Worm (Caenorhabditis elegans): ENCODE data around the gene rhr-1.

rhr-1 gene

ce11 chrV:5427860-5428259 lies at the start of gene rhr-1:
TSS of gene rhr-1 (plus strand) at chrV:5428160.
- TF ChIP-seq mes-2 (tag; optimal IDR thresholded peaks at IDR 0.05; ENCODE audit: poor library complexity, severe bottlenecking) (no peak), dmd-6 (GFP tag; IDR thresholded peaks at IDR 0.05) (peak; percentile 18; the same call in 1 of the 2 replicates), daf-16 (GFP tag; optimal IDR thresholded peaks at IDR 0.05) (no peak), daf-16 (tag; optimal IDR thresholded peaks at IDR 0.05) (peak; percentile 50), nhr-28 (tag; optimal IDR thresholded peaks at IDR 0.05) (peak; percentile 19), ctbp-1 (GFP tag; IDR thresholded peaks at IDR 0.05) (no peak)

- TF ChIP-seq ceh-44 (GFP tag; IDR thresholded peaks at IDR 0.05) (no peak), unc-62 (GFP tag; optimal IDR thresholded peaks at IDR 0.05 in 1 of 2) (peak in 1 of 2 experiments; percentile 94), unc-62 (tag; optimal IDR thresholded peaks at IDR 0.05) (no peak), nhr-237 (tag; optimal IDR thresholded peaks at IDR 0.05) (no peak), unc-130 (GFP tag; optimal IDR thresholded peaks at IDR 0.05) (no peak), tra-1 (GFP tag; IDR thresholded peaks at IDR 0.05) (no peak), mxl-3 (GFP tag; optimal IDR thresholded peaks at IDR 0.05) (peak; percentile 25), ZK546.5 (tag; optimal IDR thresholded peaks at IDR 0.05) (no peak), aha-1 (tag) (peak; percentile 3)
Measured at ce11 chrV:5385914-5386493, 42.0 kb upstream of the rhr-1 start, which contains the start of gene C35A11.2. TSS of gene C35A11.2 (plus strand) at chrV:5386299.

ce11 chrV:5392993-5393628 lies 34.8 kb upstream of the rhr-1 start, which contains the start of gene C35A11.4:
TSS of gene C35A11.4 (minus strand) at chrV:5393148.
- no peak for TF ChIP-seq zfp-3 (GFP tag; conservative IDR thresholded peaks at IDR 0.05)
- no peak for TF ChIP-seq dmd-9 (GFP tag; IDR thresholded peaks at IDR 0.05)
- no peak for TF ChIP-seq snpc-4 (tag; optimal IDR thresholded peaks at IDR 0.05)
- peak; percentile 62 for TF ChIP-seq pqm-1 (tag; optimal IDR thresholded peaks at IDR 0.05)
- peak; percentile 37 for TF ChIP-seq hlh-30 (tag; optimal IDR thresholded peaks at IDR 0.05; ENCODE audit: insufficient read depth)
- no peak for TF ChIP-seq arid-1 (GFP tag; conservative IDR thresholded peaks at IDR 0.05)
- TF ChIP-seq php-3 (GFP tag; IDR thresholded peaks at IDR 0.05), result peak; percentile 61; the same call in 1 of the 2 replicates
- peak; percentile 75 for TF ChIP-seq aha-1 (tag)
- TF ChIP-seq egl-27 (tag; optimal IDR thresholded peaks at IDR 0.05), result no peak
- no peak for TF ChIP-seq lin-39 (tag; optimal IDR thresholded peaks at IDR 0.05)
- TF ChIP-seq nhr-28 (tag; optimal IDR thresholded peaks at IDR 0.05), result peak; percentile 71
- TF ChIP-seq daf-16 (GFP tag; optimal IDR thresholded peaks at IDR 0.05), result no peak
- peak; percentile 81 for TF ChIP-seq daf-16 (tag; optimal IDR thresholded peaks at IDR 0.05)
- no peak for TF ChIP-seq hif-1 (tag; optimal IDR thresholded peaks at IDR 0.05)
- TF ChIP-seq mdl-1 (tag; optimal IDR thresholded peaks at IDR 0.05), result peak in 1 of 2 experiments; percentile 63
- TF ChIP-seq F49E8.2 (tag; optimal IDR thresholded peaks at IDR 0.05; ENCODE audit: borderline replicate concordance), result no peak
- no peak for TF ChIP-seq T26A8.4 (GFP tag; IDR thresholded peaks at IDR 0.05)
- no peak for TF ChIP-seq T20F7.1 (GFP tag; optimal IDR thresholded peaks at IDR 0.05)
- TF ChIP-seq vab-7 (GFP tag; IDR thresholded peaks at IDR 0.05), result no peak
- no peak for TF ChIP-seq ZK546.5 (tag; optimal IDR thresholded peaks at IDR 0.05)
- TF ChIP-seq nhr-77 (tag; optimal IDR thresholded peaks at IDR 0.05), result peak; percentile 73
- peak; percentile 31 for TF ChIP-seq nhr-48 (tag; optimal IDR thresholded peaks at IDR 0.05)
- TF ChIP-seq lin-29 (GFP tag; IDR thresholded peaks at IDR 0.05), result no peak
- TF ChIP-seq dmd-6 (GFP tag; IDR thresholded peaks at IDR 0.05), result peak; percentile 65
- TF ChIP-seq hlh-11 (tag; optimal IDR thresholded peaks at IDR 0.05), result peak; percentile 76
- no peak for TF ChIP-seq dpl-1 (GFP tag; optimal IDR thresholded peaks at IDR 0.05)
- TF ChIP-seq aly-2 (tag; optimal IDR thresholded peaks at IDR 0.05), result no peak
- no peak for TF ChIP-seq zfp-2 (tag; optimal IDR thresholded peaks at IDR 0.05)
- TF ChIP-seq ama-1 (optimal IDR thresholded peaks at IDR 0.05), result no peak
- no peak for TF ChIP-seq zag-1 (tag; optimal IDR thresholded peaks at IDR 0.05)
- no peak for TF ChIP-seq pha-4 (GFP tag; IDR thresholded peaks at IDR 0.05)
- TF ChIP-seq pha-4 (tag; optimal IDR thresholded peaks at IDR 0.05), result no peak
- no peak for TF ChIP-seq tag-97 (GFP tag; IDR thresholded peaks at IDR 0.05)
- peak; percentile 86 for TF ChIP-seq dve-1 (tag; optimal IDR thresholded peaks at IDR 0.05; ENCODE audit: insufficient read depth)
- TF ChIP-seq ceh-28 (tag; optimal IDR thresholded peaks at IDR 0.05), result no peak
- TF ChIP-seq ceh-44 (GFP tag; IDR thresholded peaks at IDR 0.05), result no peak
- TF ChIP-seq cey-2 (tag; optimal IDR thresholded peaks at IDR 0.05; ENCODE audit: borderline replicate concordance, insufficient read depth), result peak; percentile 21

Data from whole organism, L4 larva.